Worm (Caenorhabditis elegans): ENCODE data around the gene pfn-3.
A peak's percentile ranks its signal among the peaks of the same experiment; 100 is the strongest.

pfn-3 gene

ce11 chrX:1122198-1122597 lies 41.7 kb upstream of the pfn-3 start (continued):
- TF ChIP-seq mab-9 (GFP tag; IDR thresholded peaks at IDR 0.05) (no peak), fos-1 (tag; optimal IDR thresholded peaks at IDR 0.05) (peak; percentile 39), egl-13 (tag; optimal IDR thresholded peaks at IDR 0.05) (no peak), blmp-1 (tag; optimal IDR thresholded peaks at IDR 0.05) (peak; percentile 55), F16B12.6 (tag; optimal IDR thresholded peaks at IDR 0.05) (no peak), grh-1 (GFP tag; IDR thresholded peaks at IDR 0.05) (no peak), mep-1 (tag; optimal IDR thresholded peaks at IDR 0.05) (peak; percentile 60), fkh-4 (tag; optimal IDR thresholded peaks at IDR 0.05; ENCODE audit: borderline replicate concordance) (no peak), lir-3 (tag; optimal IDR thresholded peaks at IDR 0.05; ENCODE audit: poor library complexity) (peak; percentile 30), swsn-7 (tag; optimal IDR thresholded peaks at IDR 0.05) (no peak), tlp-1 (tag; optimal IDR thresholded peaks at IDR 0.05) (no peak), lin-35 (GFP tag; optimal IDR thresholded peaks at IDR 0.05) (peak in 1 of 2 experiments; percentile 41), efl-3 (GFP tag; optimal IDR thresholded peaks at IDR 0.05) (no peak), pqm-1 (tag; optimal IDR thresholded peaks at IDR 0.05) (no peak), pag-3 (tag; optimal IDR thresholded peaks at IDR 0.05; ENCODE audit: borderline replicate concordance, insufficient read depth) (peak; percentile 61), snu-23 (GFP tag; optimal IDR thresholded peaks at IDR 0.05) (peak; percentile 68), nhr-11 (tag; optimal IDR thresholded peaks at IDR 0.05) (no peak), nhr-85 (tag) (peak; percentile 77), nhr-71 (tag; optimal IDR thresholded peaks at IDR 0.05) (peak; percentile 66), skn-1 (tag; optimal IDR thresholded peaks at IDR 0.05) (peak; percentile 16), elt-3 (tag; optimal IDR thresholded peaks at IDR 0.05) (peak in 1 of 6 experiments; percentile 55), lsy-2 (tag; optimal IDR thresholded peaks at IDR 0.05) (peak in 1 of 2 experiments; percentile 64), C16A3.4 (tag; optimal IDR thresholded peaks at IDR 0.05) (peak; percentile 58)

- TF ChIP-seq egl-13 (tag; optimal IDR thresholded peaks at IDR 0.05) (peak; percentile 33), nhr-77 (tag; optimal IDR thresholded peaks at IDR 0.05) (no peak), skn-1 (tag; optimal IDR thresholded peaks at IDR 0.05) (peak; percentile 48), ama-1 (optimal IDR thresholded peaks at IDR 0.05) (no peak), aly-2 (tag; optimal IDR thresholded peaks at IDR 0.05) (no peak), lin-39 (tag; optimal IDR thresholded peaks at IDR 0.05) (no peak), ceh-8 (GFP tag; optimal IDR thresholded peaks at IDR 0.05) (no peak), aha-1 (tag; optimal IDR thresholded peaks at IDR 0.05) (no peak), nhr-71 (tag; optimal IDR thresholded peaks at IDR 0.05) (no peak)
Observed at ce11 chrX:1121575-1121974, 41.1 kb upstream of the pfn-3 start.

- no peak for TF ChIP-seq zip-4 (GFP tag; optimal IDR thresholded peaks at IDR 0.05)
- peak in 1 of 3 experiments; percentile 47 for TF ChIP-seq ceh-82 (tag; optimal IDR thresholded peaks at IDR 0.05)
- no peak for TF ChIP-seq irx-1 (tag; optimal IDR thresholded peaks at IDR 0.05)
- no peak for TF ChIP-seq nhr-47 (tag; optimal IDR thresholded peaks at IDR 0.05)
- TF ChIP-seq lin-14 (GFP tag; optimal IDR thresholded peaks at IDR 0.05), result peak; percentile 79
- peak; percentile 17 for TF ChIP-seq dsc-1 (tag; optimal IDR thresholded peaks at IDR 0.05)
- peak; percentile 56 for TF ChIP-seq zag-1 (tag; optimal IDR thresholded peaks at IDR 0.05)
- no peak for TF ChIP-seq fkh-4 (tag; optimal IDR thresholded peaks at IDR 0.05; ENCODE audit: borderline replicate concordance)
- peak; percentile 67 for TF ChIP-seq unc-86 (tag; optimal IDR thresholded peaks at IDR 0.05)
- no peak for TF ChIP-seq ces-1 (GFP tag; optimal IDR thresholded peaks at IDR 0.05)
- peak; percentile 38 for TF ChIP-seq skn-1 (tag; optimal IDR thresholded peaks at IDR 0.05)
- no peak for TF ChIP-seq jun-1 (tag; optimal IDR thresholded peaks at IDR 0.05)
- TF ChIP-seq ztf-11 (tag; optimal IDR thresholded peaks at IDR 0.05), result peak in 1 of 2 experiments; percentile 58
- TF ChIP-seq nhr-237 (tag; optimal IDR thresholded peaks at IDR 0.05), result no peak
- peak; percentile 14 for TF ChIP-seq rnt-1 (tag; optimal IDR thresholded peaks at IDR 0.05)
- peak; percentile 14 to 28 for TF ChIP-seq lsy-2 (tag; optimal IDR thresholded peaks at IDR 0.05)
- TF ChIP-seq lin-35 (GFP tag; optimal IDR thresholded peaks at IDR 0.05), result no peak
- TF ChIP-seq aha-1 (tag; optimal IDR thresholded peaks at IDR 0.05), result no peak
- TF ChIP-seq ceh-63 (GFP tag; optimal IDR thresholded peaks at IDR 0.05), result no peak
- peak; percentile 6 for TF ChIP-seq swsn-7 (tag; optimal IDR thresholded peaks at IDR 0.05)
- peak; percentile 43 for TF ChIP-seq nhr-71 (tag; optimal IDR thresholded peaks at IDR 0.05)
- TF ChIP-seq tbx-2 (tag; optimal IDR thresholded peaks at IDR 0.05), result peak; percentile 50
- TF ChIP-seq tlp-1 (tag; optimal IDR thresholded peaks at IDR 0.05), result no peak
- no peak for TF ChIP-seq unc-62 (GFP tag; optimal IDR thresholded peaks at IDR 0.05)
- no peak for TF ChIP-seq Y116A8C.19 (tag; optimal IDR thresholded peaks at IDR 0.05; ENCODE audit: borderline replicate concordance)
- TF ChIP-seq mep-1 (tag; optimal IDR thresholded peaks at IDR 0.05), result no peak
- peak; percentile 15 for TF ChIP-seq snu-23 (GFP tag; optimal IDR thresholded peaks at IDR 0.05)
- no peak for TF ChIP-seq F16B12.6 (tag; optimal IDR thresholded peaks at IDR 0.05)
- TF ChIP-seq unc-30 (tag; optimal IDR thresholded peaks at IDR 0.05), result no peak
- TF ChIP-seq fkh-10 (GFP tag; optimal IDR thresholded peaks at IDR 0.05), result no peak
- no peak for TF ChIP-seq unc-98 (GFP tag; IDR thresholded peaks at IDR 0.05)
Observed at ce11 chrX:1120326-1120725, 39.9 kb upstream of the pfn-3 start.

All from whole organism, L1 larva.